Fruit fly (Drosophila melanogaster): ENCODE measurements around the gene RnrL.

DNA sequence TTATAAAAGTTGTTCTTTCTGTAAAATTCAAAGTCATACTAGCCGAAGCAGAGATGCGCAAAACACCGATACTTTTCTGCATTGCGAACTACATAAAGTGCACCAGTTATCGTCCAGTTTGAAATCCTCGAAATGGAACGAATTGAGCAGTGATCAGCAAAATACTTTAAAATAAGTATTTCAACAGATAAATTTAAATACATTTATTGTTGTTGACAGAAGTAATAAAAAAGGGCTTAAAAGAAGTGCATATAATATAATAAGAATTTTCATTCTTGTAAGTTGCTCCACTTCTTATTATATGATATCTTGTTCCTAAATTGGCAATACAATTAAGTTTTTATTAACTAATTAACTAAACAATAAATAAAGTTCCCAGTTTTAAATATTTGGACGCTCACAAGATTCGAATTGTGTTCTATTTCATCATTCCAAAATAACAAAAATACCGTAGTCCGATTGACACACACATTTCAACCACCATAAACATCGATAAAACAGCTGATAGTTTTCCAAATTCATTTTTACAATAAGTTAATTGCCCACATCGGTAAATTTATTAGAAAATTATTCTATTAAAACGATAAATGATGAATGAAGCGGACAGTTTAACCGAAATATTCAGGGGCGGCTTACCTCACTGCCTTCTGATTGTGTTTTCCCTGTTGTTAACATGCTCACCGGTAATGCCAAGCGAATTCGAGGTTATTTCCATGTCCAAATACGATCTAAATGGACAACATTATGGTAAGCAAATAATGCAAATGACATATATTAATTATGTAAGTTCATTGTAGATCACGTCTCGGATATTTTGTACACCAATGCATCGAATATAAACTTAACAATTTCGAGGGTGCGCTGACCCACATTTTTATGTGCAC lies 13.2 kb downstream of the RnrL start, which contains the start of the genes Usp14 and CG4972:
- TF ChIP-seq fru (GFP tag; optimal IDR thresholded peaks at IDR 0.05) (no peak), Abd-B (GFP tag; optimal IDR thresholded peaks at IDR 0.05) (no peak)
